Worm (Caenorhabditis elegans) whole organism, young adult: Measurements from ENCODE around the gene W03B1.9.

Source experiments
- B0261.1 ChIP-seq: sonication (generic microtip); optimal IDR thresholded peaks from 2 replicates; lab custom pipeline; 2016; ENCODE audit warnings: mild to moderate bottlenecking, missing genetic modification characterization, moderate library complexity, missing compliant biosample characterization
- B0336.3 ChIP-seq: fragments of 200-800 bp; sonication (Bioruptor generic); IDR thresholded peaks from 2 replicates; pipeline ENCODE4 v1.3.6; 2022; ENCODE audit warnings: missing genetic modification characterization, missing compliant biosample characterization
- F23B12.7 ChIP-seq: sonication (generic microtip); optimal IDR thresholded peaks from 2 replicates; lab custom pipeline; 2017; ENCODE audit warnings: missing genetic modification characterization, mild to moderate bottlenecking, missing compliant biosample characterization, antibody characterized with exemption, moderate library complexity; ENCODE audit not compliant: insufficient read depth
- F37B4.10 ChIP-seq: fragments of 200-800 bp; sonication (Bioruptor generic); IDR thresholded peaks from 2 replicates; pipeline ENCODE4 v1.3.6; 2022; ENCODE audit warnings: missing genetic modification characterization, missing compliant biosample characterization
- F52B5.7 ChIP-seq: sonication (generic microtip); optimal IDR thresholded peaks from 2 replicates; lab custom pipeline; 2016; ENCODE audit warnings: mild to moderate bottlenecking, missing genetic modification characterization, missing compliant biosample characterization
- F55B11.4 ChIP-seq: sonication (generic microtip); optimal IDR thresholded peaks from 2 replicates; lab custom pipeline; 2016; ENCODE audit warnings: missing compliant biosample characterization, missing genetic modification characterization, borderline replicate concordance; ENCODE audit not compliant: insufficient read depth
- F57A8.1 ChIP-seq: fragments of 200-800 bp; sonication (Bioruptor generic); optimal IDR thresholded peaks from 2 replicates; lab custom pipeline; 2018; ENCODE audit warnings: mild to moderate bottlenecking, missing genetic modification characterization, moderate library complexity, missing compliant biosample characterization
- K11D2.4 ChIP-seq: fragments of 200-800 bp; sonication (Bioruptor generic); IDR thresholded peaks from 2 replicates; pipeline ENCODE4 v1.3.6; 2022; ENCODE audit warnings: missing genetic modification reagents, missing genetic modification characterization, missing compliant biosample characterization
- K12H6.12 ChIP-seq: fragments of 200-800 bp; sonication (Bioruptor generic); optimal IDR thresholded peaks from 2 replicates; lab custom pipeline; 2018; ENCODE audit warnings: mild to moderate bottlenecking, missing genetic modification characterization, missing compliant biosample characterization
- T07F8.4 ChIP-seq: sonication (generic microtip); optimal IDR thresholded peaks from 2 replicates; lab custom pipeline; 2016; ENCODE audit warnings: mild to moderate bottlenecking, missing genetic modification characterization, moderate library complexity, missing compliant biosample characterization
- Y53F4B.3 ChIP-seq: fragments of 200-800 bp; sonication (Bioruptor generic); IDR thresholded peaks from 2 replicates; pipeline ENCODE4 v1.3.6; 2022; ENCODE audit warnings: missing genetic modification reagents, missing genetic modification characterization, missing compliant biosample characterization
- Y56A3A.18 ChIP-seq: fragments of 200-800 bp; sonication (Bioruptor generic); IDR thresholded peaks from 2 replicates; pipeline ENCODE4 v1.3.6; 2022; ENCODE audit warnings: missing genetic modification reagents, missing genetic modification characterization, missing compliant biosample characterization
- Y67H2A.10 ChIP-seq: fragments of 200-800 bp; sonication (Bioruptor generic); conservative IDR thresholded peaks from 2 replicates; pipeline ENCODE4 v1.3.6; 2022; ENCODE audit warnings: missing genetic modification reagents, missing genetic modification characterization, missing compliant biosample characterization
- Y79H2A.3 ChIP-seq: fragments of 200-800 bp; sonication (Bioruptor generic); conservative IDR thresholded peaks from 2 replicates; pipeline ENCODE4 v1.3.6; 2022; ENCODE audit warnings: missing genetic modification reagents, missing genetic modification characterization, missing compliant biosample characterization
- ZK185.1 ChIP-seq: sonication (generic microtip); optimal IDR thresholded peaks from 2 replicates; lab custom pipeline; 2016; ENCODE audit warnings: mild to moderate bottlenecking, missing genetic modification characterization, missing compliant biosample characterization; ENCODE audit not compliant: poor library complexity, severe bottlenecking
- akir-1 ChIP-seq: fragments of 200-800 bp; sonication (Bioruptor generic); optimal IDR thresholded peaks from 2 replicates; lab custom pipeline; 2018; ENCODE audit warnings: mild to moderate bottlenecking, missing genetic modification characterization, moderate library complexity, missing compliant biosample characterization
- aptf-2 ChIP-seq: fragments of 200-800 bp; sonication (Bioruptor generic); conservative IDR thresholded peaks from 2 replicates; pipeline ENCODE4 v1.3.6; 2022; ENCODE audit warnings: missing genetic modification reagents, missing genetic modification characterization, missing compliant biosample characterization
- attf-5 ChIP-seq: fragments of 200-800 bp; sonication (Bioruptor generic); optimal IDR thresholded peaks from 2 replicates; lab custom pipeline; 2018; ENCODE audit warnings: mild to moderate bottlenecking, missing genetic modification characterization, missing compliant biosample characterization
- bed-1 ChIP-seq: fragments of 200-800 bp; sonication (Bioruptor generic); IDR thresholded peaks from 2 replicates; pipeline ENCODE4 v1.3.6; 2022; ENCODE audit warnings: missing genetic modification reagents, missing genetic modification characterization, missing compliant biosample characterization
- bed-2 ChIP-seq: fragments of 200-800 bp; sonication (Bioruptor generic); IDR thresholded peaks from 2 replicates; pipeline ENCODE4 v1.3.6; 2022; ENCODE audit warnings: missing genetic modification reagents, missing genetic modification characterization, missing compliant biosample characterization
- cebp-2 ChIP-seq: fragments of 200-800 bp; sonication (Bioruptor generic); IDR thresholded peaks from 2 replicates; pipeline ENCODE4 v1.3.6; 2022; ENCODE audit warnings: missing genetic modification characterization, missing compliant biosample characterization
- ceh-100 ChIP-seq: fragments of 200-800 bp; sonication (Bioruptor generic); IDR thresholded peaks from 2 replicates; pipeline ENCODE4 v1.3.6; 2022; ENCODE audit warnings: missing genetic modification reagents, missing genetic modification characterization, missing compliant biosample characterization
- chd-7 ChIP-seq: sonication (generic microtip); optimal IDR thresholded peaks from 2 replicates; lab custom pipeline; 2016; ENCODE audit warnings: mild to moderate bottlenecking, missing genetic modification characterization, moderate library complexity, missing compliant biosample characterization
- dox-1 ChIP-seq: fragments of 200-800 bp; sonication (Bioruptor generic); IDR thresholded peaks from 2 replicates; pipeline ENCODE4 v1.3.6; 2022; ENCODE audit warnings: missing genetic modification reagents, missing genetic modification characterization, missing compliant biosample characterization
- egrh-3 ChIP-seq: fragments of 200-800 bp; sonication (Bioruptor generic); IDR thresholded peaks from 2 replicates; pipeline ENCODE4 v1.3.6; 2022; ENCODE audit warnings: missing genetic modification reagents, missing genetic modification characterization, missing compliant biosample characterization
- ekl-4 ChIP-seq: fragments of 200-800 bp; sonication (Bioruptor generic); IDR thresholded peaks from 2 replicates; pipeline ENCODE4 v1.3.6; 2022; ENCODE audit warnings: missing genetic modification reagents, missing genetic modification characterization, missing compliant biosample characterization
- fkh-3 ChIP-seq: sonication (generic microtip); optimal IDR thresholded peaks from 2 replicates; lab custom pipeline; 2016; ENCODE audit warnings: mild to moderate bottlenecking, missing genetic modification characterization, missing compliant biosample characterization
- hlh-26 ChIP-seq: fragments of 200-800 bp; sonication (Bioruptor generic); conservative IDR thresholded peaks from 2 replicates; pipeline ENCODE4 v1.3.6; 2022; ENCODE audit warnings: missing genetic modification reagents, missing genetic modification characterization, missing compliant biosample characterization
- hmg-1.2 ChIP-seq: fragments of 200-800 bp; sonication (Bioruptor generic); IDR thresholded peaks from 2 replicates; pipeline ENCODE4 v1.3.6; 2022; ENCODE audit warnings: missing genetic modification reagents, missing genetic modification characterization, missing compliant biosample characterization
- hrde-1 ChIP-seq: sonication (generic microtip); optimal IDR thresholded peaks from 2 replicates; lab custom pipeline; 2016; ENCODE audit warnings: missing genetic modification characterization, mild to moderate bottlenecking, missing compliant biosample characterization, moderate library complexity, missing genotype, missing genetic modification reagents, borderline replicate concordance
- lin-26 ChIP-seq: fragments of 200-800 bp; sonication (Bioruptor generic); IDR thresholded peaks from 2 replicates; pipeline ENCODE4 v1.3.6; 2022; ENCODE audit warnings: missing genetic modification reagents, missing genetic modification characterization, missing compliant biosample characterization
- lin-40 ChIP-seq: sonication (generic microtip); optimal IDR thresholded peaks from 2 replicates; lab custom pipeline; 2016; ENCODE audit warnings: missing genetic modification characterization, mild to moderate bottlenecking, missing compliant biosample characterization, missing genotype, missing genetic modification reagents
- madf-3 ChIP-seq: fragments of 200-800 bp; sonication (Bioruptor generic); IDR thresholded peaks from 2 replicates; pipeline ENCODE4 v1.3.6; 2022; ENCODE audit warnings: missing genetic modification reagents, missing genetic modification characterization, missing compliant biosample characterization
- madf-6 ChIP-seq: fragments of 200-800 bp; sonication (Bioruptor generic); IDR thresholded peaks from 2 replicates; pipeline ENCODE4 v1.3.6; 2022; ENCODE audit warnings: missing genetic modification reagents, missing genetic modification characterization, missing compliant biosample characterization
- madf-8 ChIP-seq: fragments of 200-800 bp; sonication (Bioruptor generic); conservative IDR thresholded peaks from 2 replicates; pipeline ENCODE4 v1.3.6; 2022; ENCODE audit warnings: missing genetic modification reagents, missing genetic modification characterization, missing compliant biosample characterization
- mxl-1 ChIP-seq: sonication (generic microtip); optimal IDR thresholded peaks from 2 replicates; lab custom pipeline; 2016; ENCODE audit warnings: missing genetic modification characterization, missing compliant biosample characterization
- nhr-120 ChIP-seq: fragments of 200-800 bp; sonication (Bioruptor generic); IDR thresholded peaks from 2 replicates; pipeline ENCODE4 v1.3.6; 2022; ENCODE audit warnings: missing genetic modification characterization, missing compliant biosample characterization
- nhr-27 ChIP-seq: fragments of 200-800 bp; sonication (Bioruptor generic); optimal IDR thresholded peaks from 2 replicates; lab custom pipeline; 2018; ENCODE audit warnings: mild to moderate bottlenecking, missing genetic modification characterization, moderate library complexity, missing compliant biosample characterization
- nhr-80 ChIP-seq: sonication (generic microtip); optimal IDR thresholded peaks from 2 replicates; lab custom pipeline; 2016; ENCODE audit warnings: missing genetic modification characterization, missing compliant biosample characterization
- pbrm-1 ChIP-seq: fragments of 200-800 bp; sonication (Bioruptor generic); IDR thresholded peaks from 2 replicates; pipeline ENCODE4 v1.3.6; 2022; ENCODE audit warnings: missing genetic modification reagents, missing genetic modification characterization, missing compliant biosample characterization
- sptf-2 ChIP-seq: fragments of 200-800 bp; sonication (Bioruptor generic); optimal IDR thresholded peaks from 2 replicates; lab custom pipeline; 2018; ENCODE audit warnings: mild to moderate bottlenecking, missing genetic modification characterization, missing compliant biosample characterization
- xnd-1 ChIP-seq: sonication (generic microtip); optimal IDR thresholded peaks from 2 replicates; lab custom pipeline; 2016; ENCODE audit warnings: missing genotype, missing genetic modification reagents, missing genetic modification characterization, missing compliant biosample characterization
- ztf-18 ChIP-seq: sonication (generic microtip); optimal IDR thresholded peaks from 2 replicates; lab custom pipeline; 2016; ENCODE audit warnings: missing genotype, mild to moderate bottlenecking, missing genetic modification characterization, missing compliant biosample characterization
- ztf-25 ChIP-seq: fragments of 200-800 bp; sonication (Bioruptor generic); IDR thresholded peaks from 2 replicates; pipeline ENCODE4 v1.3.6; 2022; ENCODE audit warnings: missing genetic modification reagents, missing genetic modification characterization, missing compliant biosample characterization
- ztf-26 ChIP-seq: sonication (generic microtip); optimal IDR thresholded peaks from 2 replicates; lab custom pipeline; 2017; ENCODE audit warnings: missing genetic modification characterization, missing compliant biosample characterization
- ztf-6 ChIP-seq: fragments of 200-800 bp; sonication (Bioruptor generic); IDR thresholded peaks from 2 replicates; pipeline ENCODE4 v1.3.6; 2022; ENCODE audit warnings: missing genetic modification reagents, missing genetic modification characterization, missing compliant biosample characterization

The W03B1.9 gene

DNA sequence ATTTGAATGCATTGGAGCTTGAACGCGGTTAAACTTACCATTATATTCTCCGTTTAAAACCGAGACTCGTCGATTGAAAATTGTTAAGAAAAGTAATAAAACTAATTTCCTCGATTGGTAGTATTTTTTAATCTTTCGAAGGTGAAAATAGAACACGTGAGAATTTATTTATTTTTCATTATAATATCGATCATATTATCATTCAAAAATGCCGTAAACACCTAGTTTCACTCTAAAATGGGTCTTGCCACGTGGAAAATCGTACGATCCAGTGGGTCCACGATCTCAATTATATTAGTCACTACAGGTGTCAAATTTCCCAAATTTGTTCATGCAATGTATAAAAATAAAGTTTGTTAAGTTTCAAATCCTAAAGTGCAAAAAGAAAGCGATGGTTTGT is at the start of gene W03B1.9:
Gene W03B1.9 (minus strand): TSS at position 101 of the 400 bp plus-strand sequence.
- TF ChIP-seq fkh-3 (tag; lab: Kevin White, UChicago) (no peak), nhr-27 (tag; lab: Kevin White, UChicago) (no peak), lin-26 (no peak), nhr-80 (tag; lab: Kevin White, UChicago) (no peak)

- TF ChIP-seq ekl-4 (no peak), egrh-3 (GFP tag; lab: Robert Waterston, UW) (0 out of 2 replicates have a peak, but pooled peaks have one; percentile 8), mxl-1 (tag; lab: Kevin White, UChicago) (no peak), B0261.1 (no peak), ZK185.1 (tag; lab: Kevin White, UChicago) (no peak), nhr-120 (GFP tag; lab: Robert Waterston, UW) (no peak), lin-40 (tag; lab: Kevin White, UChicago) (peak; percentile 53), F55B11.4 (tag; lab: Kevin White, UChicago) (no peak), Y53F4B.3 (GFP tag; lab: Robert Waterston, UW) (no peak), F23B12.7 (tag; lab: Kevin White, UChicago) (no peak), madf-3 (GFP tag; lab: Robert Waterston, UW) (no peak), bed-2 (GFP tag; lab: Robert Waterston, UW) (no peak), Y67H2A.10 (no peak), F52B5.7 (tag; lab: Kevin White, UChicago) (no peak), Y79H2A.3 (GFP tag; lab: Robert Waterston, UW) (no peak), bed-1 (GFP tag; lab: Robert Waterston, UW) (no peak), sptf-2 (GFP tag; lab: Kevin White, UChicago) (no peak), ztf-6 (GFP tag; lab: Robert Waterston, UW) (no peak), madf-6 (GFP tag; lab: Robert Waterston, UW) (no peak), nhr-27 (tag; lab: Kevin White, UChicago) (no peak), nhr-80 (tag; lab: Kevin White, UChicago) (peak; percentile 91), hmg-1.2 (peak; percentile 41; the same call in 1 of the 2 replicates), T07F8.4 (no peak), ztf-26 (tag; lab: Kevin White, UChicago) (no peak), K12H6.12 (tag; lab: Kevin White, UChicago) (peak; percentile 62), hlh-26 (GFP tag; lab: Robert Waterston, UW) (no peak), akir-1 (peak; percentile 62), pbrm-1 (GFP tag; lab: Robert Waterston, UW) (0 out of 2 replicates have a peak, but pooled peaks have one; percentile 41), ceh-100 (no peak), chd-7 (tag; lab: Kevin White, UChicago) (peak; percentile 36), cebp-2 (GFP tag; lab: Robert Waterston, UW) (no peak), hrde-1 (tag; lab: Kevin White, UChicago) (no peak), B0336.3 (GFP tag; lab: Robert Waterston, UW) (peak; percentile 32; the same call in 1 of the 2 replicates), ztf-18 (tag; lab: Kevin White, UChicago) (peak; percentile 23), ztf-25 (GFP tag; lab: Robert Waterston, UW) (no peak), madf-8 (GFP tag; lab: Robert Waterston, UW) (no peak), aptf-2 (GFP tag; lab: Robert Waterston, UW) (no peak), Y56A3A.18 (GFP tag; lab: Robert Waterston, UW) (0 out of 2 replicates have a peak, but pooled peaks have one; percentile 15), F57A8.1 (GFP tag; lab: Kevin White, UChicago) (no peak), F37B4.10 (no peak), xnd-1 (tag; lab: Kevin White, UChicago) (no peak), attf-5 (peak; percentile 79), K11D2.4 (GFP tag; lab: Robert Waterston, UW) (peak; percentile 33; the same call in 1 of the 2 replicates), dox-1 (GFP tag; lab: Robert Waterston, UW) (peak; percentile 57; the same call in 1 of the 2 replicates)
Measured at ce11 chrIV:4406054-4406539, 49.3 kb upstream of the W03B1.9 start.
